Worm (Caenorhabditis elegans) whole organism, early embryonic: ENCODE data around the gene cutl-17.

ENCODE experiments used
- B0310.2 ChIP-seq: sonication (generic microtip); optimal IDR thresholded peaks from 2 replicates; lab custom pipeline; 2016; ENCODE audit warnings: mild to moderate bottlenecking, missing genetic modification characterization, missing compliant biosample characterization
- ama-1 ChIP-seq: fragments of 150-350 bp; optimal IDR thresholded peaks from 2 replicates; lab custom pipeline; 2014
- ets-7 ChIP-seq: sonication (generic microtip); optimal IDR thresholded peaks from 2 replicates; lab custom pipeline; 2016; ENCODE audit warnings: missing genotype, missing genetic modification characterization, missing compliant biosample characterization
- hmbx-1 ChIP-seq: sonication (generic microtip); optimal IDR thresholded peaks from 2 replicates; lab custom pipeline; 2016; ENCODE audit warnings: mild to moderate bottlenecking, missing genetic modification characterization, missing compliant biosample characterization
- scrt-1 ChIP-seq: fragments of 200-800 bp; sonication (Bioruptor generic); IDR thresholded peaks from 2 replicates; pipeline ENCODE4 v1.3.6; 2022; ENCODE audit warnings: missing genetic modification characterization, missing compliant biosample characterization
- tbx-37 ChIP-seq: fragments of 200-800 bp; sonication (Bioruptor generic); conservative IDR thresholded peaks from 2 replicates; pipeline ENCODE4 v1.3.6; 2022; ENCODE audit warnings: missing genetic modification reagents, missing genetic modification characterization, missing compliant biosample characterization
- tra-4 ChIP-seq: sonication (generic microtip); optimal IDR thresholded peaks from 2 replicates; lab custom pipeline; 2017; ENCODE audit warnings: missing genetic modification characterization, missing compliant biosample characterization

DNA sequence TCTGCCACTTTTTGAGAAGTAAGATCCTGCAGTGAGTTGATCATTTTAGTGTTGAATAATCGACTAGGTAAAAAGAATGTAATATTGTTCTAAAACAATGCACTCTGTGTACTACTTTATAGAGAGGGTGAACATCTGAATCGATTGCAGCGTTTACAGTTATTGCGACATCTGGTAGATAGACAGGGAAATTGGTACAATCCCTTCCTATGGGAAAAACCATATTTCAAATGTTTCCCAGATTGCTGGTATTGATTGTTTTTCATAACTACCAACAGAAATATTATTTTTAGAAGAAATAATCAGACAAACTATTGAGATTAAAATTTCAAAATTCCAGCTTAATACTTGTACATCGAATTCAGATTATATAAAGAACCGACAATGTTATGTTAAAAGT lies 27.7 kb upstream of the cutl-17 start, which contains the start of gene gadr-2:
- TF ChIP-seq tra-4 (tag; lab: Kevin White, UChicago) (no peak), tbx-37 (GFP tag; lab: Robert Waterston, UW) (no peak), ama-1 (lab: Kevin White, UChicago) (no peak), scrt-1 (GFP tag; lab: Robert Waterston, UW) (no peak), hmbx-1 (tag; lab: Kevin White, UChicago) (no peak), B0310.2 (no peak), ets-7 (tag; lab: Kevin White, UChicago) (no peak)
